Fruit fly (Drosophila melanogaster) whole organism, embryonic: ENCODE data around the gene Ir7g.

ENCODE experiments used
- BtbVII ChIP-seq: fragments of 200-800 bp; sonication (Bioruptor generic); optimal IDR thresholded peaks from 3 replicates; lab custom pipeline; 2017; ENCODE audit warnings: missing biosample characterization, mild to moderate bottlenecking, missing genetic modification characterization
- CG12155 ChIP-seq: fragments of 200-800 bp; sonication (Bioruptor generic); optimal IDR thresholded peaks from 3 replicates; lab custom pipeline; 2016; ENCODE audit warnings: missing biosample characterization, missing genetic modification characterization
- CG13624 ChIP-seq: fragments of 200-800 bp; sonication (Bioruptor generic); optimal IDR thresholded peaks from 2 replicates; lab custom pipeline; 2016; ENCODE audit warnings: missing biosample characterization, missing genetic modification characterization
- CG15514 ChIP-seq: fragments of 200-800 bp; sonication (Bioruptor generic); optimal IDR thresholded peaks from 3 replicates; lab custom pipeline; 2017; ENCODE audit warnings: missing biosample characterization, missing genetic modification characterization, mild to moderate bottlenecking, moderate library complexity, missing genetic modification reagents
- CG16779 ChIP-seq: fragments of 200-800 bp; sonication (Bioruptor generic); IDR thresholded peaks from 2 replicates; pipeline ENCODE4 v1.3.6; 2022; ENCODE audit warnings: missing biosample characterization, missing genetic modification characterization
- CG17328 ChIP-seq: fragments of 200-800 bp; sonication (Bioruptor generic); IDR thresholded peaks from 2 replicates; pipeline ENCODE4 v1.3.6; 2022; ENCODE audit warnings: missing biosample characterization, missing genetic modification characterization
- CG17359 ChIP-seq: fragments of 200-800 bp; sonication (Bioruptor generic); optimal IDR thresholded peaks from 3 replicates; lab custom pipeline; 2018; ENCODE audit warnings: missing biosample characterization, mild to moderate bottlenecking, missing genetic modification characterization, moderate library complexity
- CG17385 ChIP-seq: fragments of 200-800 bp; sonication (Bioruptor generic); optimal IDR thresholded peaks from 3 replicates; lab custom pipeline; 2018; ENCODE audit warnings: missing biosample characterization, mild to moderate bottlenecking, missing genetic modification characterization
- CG17802 ChIP-seq: fragments of 200-800 bp; sonication (Bioruptor generic); optimal IDR thresholded peaks from 2 replicates; lab custom pipeline; 2018; ENCODE audit warnings: missing biosample characterization, mild to moderate bottlenecking, missing genetic modification characterization, moderate library complexity
- CG31441 ChIP-seq: fragments of 200-800 bp; sonication (Bioruptor generic); IDR thresholded peaks from 2 replicates; pipeline ENCODE4 v1.3.6; 2022; ENCODE audit warnings: missing biosample characterization, missing genetic modification characterization
- CG32772 ChIP-seq: fragments of 200-800 bp; sonication (Bioruptor generic); IDR thresholded peaks from 2 replicates; pipeline ENCODE4 v1.3.6; 2022; ENCODE audit warnings: missing biosample characterization, missing genetic modification characterization
- CG34376 ChIP-seq: fragments of 200-800 bp; sonication (Bioruptor generic); optimal IDR thresholded peaks from 2 replicates; lab custom pipeline; 2018; ENCODE audit warnings: missing biosample characterization, mild to moderate bottlenecking, missing genetic modification characterization
- CG6689 ChIP-seq: fragments of 200-800 bp; sonication (Bioruptor generic); IDR thresholded peaks from 2 replicates; pipeline ENCODE4 v1.3.6; 2022; ENCODE audit warnings: missing biosample characterization, missing genetic modification characterization
- CG6765 ChIP-seq: fragments of 200-800 bp; sonication (Bioruptor generic); optimal IDR thresholded peaks from 3 replicates; lab custom pipeline; 2017; ENCODE audit warnings: missing biosample characterization, mild to moderate bottlenecking, missing genetic modification characterization
- CG7745 ChIP-seq: fragments of 200-800 bp; sonication (Bioruptor generic); optimal IDR thresholded peaks from 2 replicates; lab custom pipeline; 2018; ENCODE audit warnings: missing biosample characterization, mild to moderate bottlenecking, missing genetic modification characterization, moderate library complexity
- CG7786 ChIP-seq: fragments of 200-800 bp; sonication (Bioruptor generic); optimal IDR thresholded peaks from 2 replicates; lab custom pipeline; 2016; ENCODE audit warnings: missing biosample characterization, missing genetic modification characterization
- CG9876 ChIP-seq: fragments of 200-800 bp; sonication (Bioruptor generic); optimal IDR thresholded peaks from 2 replicates; lab custom pipeline; 2016; ENCODE audit warnings: missing biosample characterization, missing genetic modification characterization
- CHES-1-like ChIP-seq: fragments of 200-800 bp; sonication (Bioruptor generic); optimal IDR thresholded peaks from 2 replicates; lab custom pipeline; 2016; ENCODE audit warnings: missing biosample characterization, missing genetic modification characterization
- Dek ChIP-seq: fragments of 200-800 bp; sonication (Bioruptor generic); optimal IDR thresholded peaks from 3 replicates; lab custom pipeline; 2019; ENCODE audit warnings: missing biosample characterization, mild to moderate bottlenecking, missing genetic modification characterization, moderate library complexity
- Dp ChIP-seq: fragments of 200-800 bp; sonication (Bioruptor generic); optimal IDR thresholded peaks from 2 replicates; lab custom pipeline; 2018; ENCODE audit warnings: missing biosample characterization, mild to moderate bottlenecking, missing genetic modification characterization, moderate library complexity
- E2f1 ChIP-seq: fragments of 200-800 bp; sonication (Bioruptor generic); IDR thresholded peaks from 2 replicates; pipeline ENCODE4 v1.3.6; 2022; ENCODE audit warnings: missing biosample characterization, missing genetic modification characterization
- Hand ChIP-seq: fragments of 200-800 bp; sonication (Bioruptor generic); optimal IDR thresholded peaks from 2 replicates; lab custom pipeline; 2017; ENCODE audit warnings: mild to moderate bottlenecking, missing biosample characterization, missing genetic modification reagents, missing genetic modification characterization
- HmgZ ChIP-seq: fragments of 200-800 bp; sonication (Bioruptor generic); optimal IDR thresholded peaks from 2 replicates; lab custom pipeline; 2018; ENCODE audit warnings: missing biosample characterization, mild to moderate bottlenecking, missing genetic modification characterization
- Hmr ChIP-seq: fragments of 200-800 bp; sonication (Bioruptor generic); optimal IDR thresholded peaks from 3 replicates; lab custom pipeline; 2017; ENCODE audit warnings: mild to moderate bottlenecking, missing biosample characterization, missing genetic modification reagents, missing genetic modification characterization
- Lpt ChIP-seq: fragments of >200 bp; optimal IDR thresholded peaks from 2 replicates; lab custom pipeline; 2018; ENCODE audit warnings: missing biosample characterization, missing genetic modification characterization
- MBD-R2 ChIP-seq: fragments of 200-800 bp; sonication (Bioruptor generic); IDR thresholded peaks from 2 replicates; pipeline ENCODE4 v1.3.6; 2022; ENCODE audit warnings: missing biosample characterization, missing genetic modification characterization
- MESR4 ChIP-seq: fragments of 200-800 bp; sonication (Bioruptor generic); optimal IDR thresholded peaks from 2 replicates; lab custom pipeline; 2018; ENCODE audit warnings: missing biosample characterization, mild to moderate bottlenecking, missing genetic modification characterization, moderate library complexity
- Spps ChIP-seq: fragments of 200-800 bp; sonication (Bioruptor generic); optimal IDR thresholded peaks from 2 replicates; lab custom pipeline; 2018; ENCODE audit warnings: missing biosample characterization, mild to moderate bottlenecking, missing genetic modification characterization
- Sry-β ChIP-seq: fragments of 200-800 bp; sonication (Bioruptor generic); optimal IDR thresholded peaks from 2 replicates; lab custom pipeline; 2018; ENCODE audit warnings: missing biosample characterization, mild to moderate bottlenecking, missing genetic modification characterization, moderate library complexity
- Xrp1 ChIP-seq: fragments of 200-800 bp; sonication (Bioruptor generic); IDR thresholded peaks from 2 replicates; pipeline ENCODE4 v1.3.6; 2022; ENCODE audit warnings: missing biosample characterization, missing genetic modification characterization
- cato ChIP-seq: fragments of 200-800 bp; sonication (Bioruptor generic); optimal IDR thresholded peaks from 2 replicates; lab custom pipeline; 2016; ENCODE audit warnings: missing biosample characterization, missing genetic modification characterization, borderline replicate concordance
- dysf ChIP-seq: fragments of 200-800 bp; sonication (Bioruptor generic); IDR thresholded peaks from 3 replicates; pipeline ENCODE4 v1.3.6; 2022; ENCODE audit warnings: missing biosample characterization, missing genetic modification characterization
- exex ChIP-seq: fragments of 200-800 bp; sonication (Bioruptor generic); optimal IDR thresholded peaks from 4 replicates; lab custom pipeline; 2018; ENCODE audit warnings: missing biosample characterization, mild to moderate bottlenecking, missing genetic modification characterization, moderate library complexity
- gem ChIP-seq: fragments of 200-800 bp; sonication (Bioruptor generic); optimal IDR thresholded peaks from 2 replicates; lab custom pipeline; 2019; ENCODE audit warnings: missing biosample characterization, mild to moderate bottlenecking, missing genetic modification characterization, moderate library complexity
- gt ChIP-seq: fragments of 200-800 bp; sonication (Bioruptor generic); IDR thresholded peaks from 2 replicates; pipeline ENCODE4 v1.3.6; 2022; ENCODE audit warnings: missing biosample characterization, missing genetic modification characterization
- jigr1 ChIP-seq: fragments of 200-800 bp; sonication (Bioruptor generic); IDR thresholded peaks from 3 replicates; pipeline ENCODE4 v1.3.6; 2022; ENCODE audit warnings: missing biosample characterization, missing genetic modification characterization
- lab ChIP-seq: fragments of 200-800 bp; sonication (Bioruptor generic); optimal IDR thresholded peaks from 3 replicates; lab custom pipeline; 2017; ENCODE audit warnings: missing biosample characterization, missing genetic modification characterization, mild to moderate bottlenecking, moderate library complexity, missing genetic modification reagents
- lmd ChIP-seq: fragments of 200-800 bp; sonication (Bioruptor generic); IDR thresholded peaks from 2 replicates; pipeline ENCODE4 v1.3.6; 2022; ENCODE audit warnings: missing biosample characterization, missing genetic modification characterization
- lov ChIP-seq, 2 experiments: fragments of 200-800 bp in 1 of 2; fragments of >200 bp in 1 of 2; sonication (Bioruptor generic) in 1 of 2; IDR thresholded peaks in 1 of 2; optimal IDR thresholded peaks in 1 of 2; 2 replicates in 1 of 2; 3 replicates in 1 of 2; pipeline versions ENCODE4 v1.3.6 to Lab custom; 2017 to 2022; ENCODE audit warnings: missing biosample characterization in 1 of 2, missing genetic modification characterization in 1 of 2
- maf-S ChIP-seq: fragments of 200-800 bp; sonication (Bioruptor generic); optimal IDR thresholded peaks from 2 replicates; lab custom pipeline; 2016; ENCODE audit warnings: missing biosample characterization, missing genetic modification characterization
- mirr ChIP-seq: fragments of 200-800 bp; sonication (Bioruptor generic); optimal IDR thresholded peaks from 3 replicates; lab custom pipeline; 2018; ENCODE audit warnings: missing biosample characterization, mild to moderate bottlenecking, missing genetic modification characterization
- nerfin-1 ChIP-seq: fragments of 200-800 bp; sonication (Bioruptor generic); optimal IDR thresholded peaks from 3 replicates; lab custom pipeline; 2019; ENCODE audit warnings: missing biosample characterization, mild to moderate bottlenecking, missing genetic modification characterization, moderate library complexity
- ro ChIP-seq: fragments of 200-800 bp; sonication (Bioruptor generic); IDR thresholded peaks from 2 replicates; pipeline ENCODE4 v1.3.6; 2022; ENCODE audit warnings: missing biosample characterization, missing genetic modification characterization
- scrt ChIP-seq: fragments of 200-800 bp; sonication (Bioruptor generic); optimal IDR thresholded peaks from 2 replicates; lab custom pipeline; 2018; ENCODE audit warnings: missing biosample characterization, mild to moderate bottlenecking, missing genetic modification characterization, moderate library complexity
- sens ChIP-seq: fragments of 200-800 bp; sonication (Bioruptor generic); peaks from one replicate; lab custom pipeline; 2016; ENCODE audit warnings: missing biosample characterization, missing genetic modification characterization
- toy ChIP-seq: fragments of 200-800 bp; sonication (Bioruptor generic); IDR thresholded peaks from 2 replicates; pipeline ENCODE4 v1.3.6; 2022; ENCODE audit warnings: missing biosample characterization, missing genetic modification characterization
- wdn ChIP-seq: fragments of 200-800 bp; sonication (Bioruptor generic); IDR thresholded peaks from 2 replicates; pipeline ENCODE4 v1.3.6; 2022; ENCODE audit warnings: missing biosample characterization, missing genetic modification characterization
- zen2 ChIP-seq: fragments of 200-800 bp; sonication (Bioruptor generic); IDR thresholded peaks from 3 replicates; pipeline ENCODE4 v1.3.6; 2022; ENCODE audit warnings: missing biosample characterization, missing genetic modification characterization; ENCODE audit not compliant: partially characterized antibody

Ir7g gene

DNA sequence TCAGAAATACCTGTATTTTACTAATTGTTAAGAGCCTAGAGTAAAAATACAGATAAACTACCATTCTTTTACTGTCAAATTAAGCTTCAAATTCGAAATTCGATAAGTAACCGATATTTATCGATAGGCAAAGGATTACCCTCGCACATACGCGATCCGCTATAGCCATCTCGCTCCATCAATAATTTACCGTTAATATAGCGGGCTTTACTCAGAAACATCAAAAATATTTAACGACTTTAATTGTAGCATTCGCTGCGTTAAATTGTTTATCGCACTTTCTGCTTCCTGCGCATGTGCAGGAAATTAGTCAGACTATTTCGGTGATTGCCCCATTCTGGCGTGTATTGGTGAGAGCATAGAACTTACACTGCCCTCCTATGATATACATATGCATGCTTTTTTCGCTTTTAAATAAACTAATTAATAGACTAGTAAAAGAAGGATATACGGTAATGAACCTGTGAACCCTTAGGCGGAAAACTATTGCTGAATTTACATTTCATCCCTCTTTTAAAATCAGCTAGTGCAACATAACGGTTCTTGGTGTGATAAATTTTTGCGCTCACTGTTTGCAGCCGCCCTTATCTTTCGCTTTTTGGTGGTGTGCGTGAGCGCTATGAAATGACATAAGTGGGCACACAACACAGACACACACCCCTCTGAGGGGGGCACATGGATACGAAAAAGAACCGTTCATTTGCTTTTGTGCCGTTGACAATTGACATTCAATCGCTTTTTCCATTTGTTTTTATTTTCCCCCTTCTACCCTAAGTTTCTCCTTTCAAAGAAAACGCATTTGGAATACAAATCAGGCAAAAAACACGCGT is 24.0 kb downstream of the Ir7g start, which contains the start of the genes dpr14 and spidey (continued):
- TF ChIP-seq zen2 (no peak), CG6689 (peak; percentile 86), MESR4 (GFP tag; lab: Kevin White, UChicago) (peak; percentile 70), Hand (GFP tag; lab: Kevin White, UChicago) (peak; percentile 88), CG6765 (GFP tag; lab: Kevin White, UChicago) (peak; percentile 90), HmgZ (tag; lab: Kevin White, UChicago) (peak; percentile 96), Hmr (GFP tag; lab: Kevin White, UChicago) (peak; percentile 95), Xrp1 (GFP tag; lab: Robert Waterston, UW) (peak; percentile 90), BtbVII (GFP tag; lab: Kevin White, UChicago) (peak; percentile 91), Sry-β (GFP tag; lab: Kevin White, UChicago) (peak; percentile 31), MBD-R2 (GFP tag; lab: Robert Waterston, UW) (peak; percentile 80; the same call in 1 of the 2 replicates), CG17385 (GFP tag; lab: Kevin White, UChicago) (peak; percentile 89), CG7745 (tag; lab: Kevin White, UChicago) (no peak), jigr1 (peak; percentile 66; the same call in 2 of the 3 replicates), Dp (GFP tag; lab: Kevin White, UChicago) (peak; percentile 55), exex (tag; lab: Kevin White, UChicago) (peak; percentile 80), CG12155 (GFP tag; lab: Kevin White, UChicago) (peak; percentile 84), CG16779 (GFP tag; lab: Robert Waterston, UW) (peak; percentile 81), CG9876 (GFP tag; lab: Kevin White, UChicago) (peak; percentile 73), CHES-1-like (peak; percentile 89), Lpt (GFP tag; lab: Kevin White, UChicago) (no peak), maf-S (GFP tag; lab: Kevin White, UChicago) (peak; percentile 86), gt (GFP tag; lab: Robert Waterston, UW) (peak; percentile 49; the same call in 1 of the 2 replicates), mirr (GFP tag; lab: Kevin White, UChicago) (peak; percentile 88), sens (GFP tag; lab: Kevin White, UChicago) (peak; percentile 97), CG34376 (GFP tag; lab: Kevin White, UChicago) (peak; percentile 95), CG17328 (GFP tag; lab: Robert Waterston, UW) (peak; percentile 85), nerfin-1 (peak; percentile 86), CG15514 (peak; percentile 84), ro (GFP tag; lab: Robert Waterston, UW) (peak; percentile 42; the same call in 1 of the 2 replicates), CG17359 (tag; lab: Kevin White, UChicago) (peak; percentile 92), gem (tag; lab: Kevin White, UChicago) (peak; percentile 94), toy (GFP tag; lab: Robert Waterston, UW) (peak; percentile 78), lab (GFP tag; lab: Kevin White, UChicago) (peak; percentile 96), dysf (GFP tag; lab: Robert Waterston, UW) (peak; percentile 93), CG31441 (peak; percentile 88), E2f1 (GFP tag; lab: Robert Waterston, UW) (peak; percentile 91), scrt (GFP tag; lab: Kevin White, UChicago) (peak; percentile 90), lov (optimal IDR thresholded peaks at IDR 0.05; lab: Kevin White, UChicago) (no peak), lov (GFP tag; IDR thresholded peaks at IDR 0.05; lab: Robert Waterston, UW) (0 out of 3 replicates have a peak, but pooled peaks have one; percentile 68), CG7786 (GFP tag; lab: Kevin White, UChicago) (peak; percentile 90), lmd (GFP tag; lab: Robert Waterston, UW) (peak; percentile 91), wdn (peak; percentile 86), cato (peak; percentile 76), CG13624 (GFP tag; lab: Kevin White, UChicago) (peak; percentile 88), Spps (tag; lab: Kevin White, UChicago) (peak; percentile 80), Dek (tag; lab: Kevin White, UChicago) (peak; percentile 90), CG32772 (GFP tag; lab: Robert Waterston, UW) (peak; percentile 91), CG17802 (tag; lab: Kevin White, UChicago) (peak; percentile 66)
